Worm (Caenorhabditis elegans): ENCODE data around the gene Y19D10B.6.
"Not testable (repeated sequence)": the region's sequence is repeated elsewhere in the genome, so short reads cannot be mapped to it uniquely, and the experiment has no call there.

DNA sequence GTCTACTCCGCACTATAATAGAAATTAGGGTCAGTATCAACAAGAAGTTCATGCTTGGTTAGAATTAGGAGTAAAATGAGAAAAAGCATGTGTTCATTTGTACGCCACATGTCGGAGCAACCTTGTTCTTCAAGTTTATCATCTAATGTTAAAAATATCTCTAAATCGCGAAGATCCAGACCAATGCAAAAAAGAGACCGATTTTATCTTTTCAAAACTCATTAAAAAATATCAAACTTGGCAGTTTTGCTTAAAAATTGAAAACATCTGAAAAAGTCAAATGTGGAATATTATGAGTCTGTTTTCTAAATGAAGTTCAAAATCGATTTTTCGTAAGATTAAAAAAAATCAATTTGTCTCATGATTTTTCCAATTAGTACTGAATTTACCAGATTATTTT is at the start of gene Y19D10B.6:
- not testable (repeated sequence) for TF ChIP-seq hlh-11 (tag; optimal IDR thresholded peaks at IDR 0.05); madf-5 (GFP tag; IDR thresholded peaks at IDR 0.05); hlh-30 (tag; optimal IDR thresholded peaks at IDR 0.05; ENCODE audit: insufficient read depth); mdl-1 (tag; optimal IDR thresholded peaks at IDR 0.05); nhr-25 (tag; optimal IDR thresholded peaks at IDR 0.05; ENCODE audit: borderline replicate concordance, insufficient read depth); zag-1 (tag; optimal IDR thresholded peaks at IDR 0.05); nhr-237 (tag; optimal IDR thresholded peaks at IDR 0.05); lin-13 (GFP tag; optimal IDR thresholded peaks at IDR 0.05); nhr-77 (tag; optimal IDR thresholded peaks at IDR 0.05); egl-27 (tag; optimal IDR thresholded peaks at IDR 0.05); mes-2 (tag; optimal IDR thresholded peaks at IDR 0.05; ENCODE audit: poor library complexity, severe bottlenecking)

Data from whole organism, L4 larva.